Worm (Caenorhabditis elegans) whole organism, young adult: ENCODE data around the gene CD4.1.
A peak's percentile ranks its signal among the peaks of the same experiment; 100 is the strongest.

Experiments
- B0019.2 ChIP-seq: fragments of 200-800 bp; sonication (Bioruptor generic); conservative IDR thresholded peaks from 2 replicates; pipeline ENCODE4 v1.3.6; 2022; ENCODE audit warnings: missing genetic modification reagents, missing genetic modification characterization, missing compliant biosample characterization
- B0261.1 ChIP-seq: sonication (generic microtip); optimal IDR thresholded peaks from 2 replicates; lab custom pipeline; 2016; ENCODE audit warnings: mild to moderate bottlenecking, missing genetic modification characterization, moderate library complexity, missing compliant biosample characterization
- B0336.3 ChIP-seq: fragments of 200-800 bp; sonication (Bioruptor generic); IDR thresholded peaks from 2 replicates; pipeline ENCODE4 v1.3.6; 2022; ENCODE audit warnings: missing genetic modification characterization, missing compliant biosample characterization
- C06A6.2 ChIP-seq: fragments of 200-800 bp; sonication (Bioruptor generic); conservative IDR thresholded peaks from 2 replicates; pipeline ENCODE4 v1.3.6; 2022; ENCODE audit warnings: missing genetic modification characterization, missing compliant biosample characterization
- F52B5.7 ChIP-seq: sonication (generic microtip); optimal IDR thresholded peaks from 2 replicates; lab custom pipeline; 2016; ENCODE audit warnings: mild to moderate bottlenecking, missing genetic modification characterization, missing compliant biosample characterization
- F57C9.4 ChIP-seq: sonication (generic microtip); optimal IDR thresholded peaks from 2 replicates; lab custom pipeline; 2017; ENCODE audit warnings: mild to moderate bottlenecking, missing genetic modification characterization, missing compliant biosample characterization
- K11D2.4 ChIP-seq: fragments of 200-800 bp; sonication (Bioruptor generic); IDR thresholded peaks from 2 replicates; pipeline ENCODE4 v1.3.6; 2022; ENCODE audit warnings: missing genetic modification reagents, missing genetic modification characterization, missing compliant biosample characterization
- K12H6.12 ChIP-seq: fragments of 200-800 bp; sonication (Bioruptor generic); optimal IDR thresholded peaks from 2 replicates; lab custom pipeline; 2018; ENCODE audit warnings: mild to moderate bottlenecking, missing genetic modification characterization, missing compliant biosample characterization
- Y56A3A.18 ChIP-seq: fragments of 200-800 bp; sonication (Bioruptor generic); IDR thresholded peaks from 2 replicates; pipeline ENCODE4 v1.3.6; 2022; ENCODE audit warnings: missing genetic modification reagents, missing genetic modification characterization, missing compliant biosample characterization
- akir-1 ChIP-seq: fragments of 200-800 bp; sonication (Bioruptor generic); optimal IDR thresholded peaks from 2 replicates; lab custom pipeline; 2018; ENCODE audit warnings: mild to moderate bottlenecking, missing genetic modification characterization, moderate library complexity, missing compliant biosample characterization
- ama-1 ChIP-seq, 3 experiments: fragments of 150-350 bp in 1 of 3; sonication (generic microtip) in 2 of 3; optimal IDR thresholded peaks; 2 replicates each; lab custom pipeline; 2014 to 2018; ENCODE audit warnings: missing biosample characterization in 2 of 3, missing genetic modification characterization in 2 of 3, missing genetic modification reagents in 2 of 3
- aptf-2 ChIP-seq: fragments of 200-800 bp; sonication (Bioruptor generic); conservative IDR thresholded peaks from 2 replicates; pipeline ENCODE4 v1.3.6; 2022; ENCODE audit warnings: missing genetic modification reagents, missing genetic modification characterization, missing compliant biosample characterization
- aptf-3 ChIP-seq: fragments of 200-800 bp; sonication (Bioruptor generic); IDR thresholded peaks from 2 replicates; pipeline ENCODE4 v1.3.6; 2022; ENCODE audit warnings: missing genetic modification characterization, missing compliant biosample characterization
- athp-1 ChIP-seq: sonication (generic microtip); optimal IDR thresholded peaks from 2 replicates; lab custom pipeline; 2017; ENCODE audit warnings: mild to moderate bottlenecking, missing genetic modification characterization, missing compliant biosample characterization
- attf-5 ChIP-seq: fragments of 200-800 bp; sonication (Bioruptor generic); optimal IDR thresholded peaks from 2 replicates; lab custom pipeline; 2018; ENCODE audit warnings: mild to moderate bottlenecking, missing genetic modification characterization, missing compliant biosample characterization
- bed-2 ChIP-seq: fragments of 200-800 bp; sonication (Bioruptor generic); IDR thresholded peaks from 2 replicates; pipeline ENCODE4 v1.3.6; 2022; ENCODE audit warnings: missing genetic modification reagents, missing genetic modification characterization, missing compliant biosample characterization
- cebp-1 ChIP-seq, 2 experiments: fragments of 200-800 bp in 1 of 2; sonication (Bioruptor generic) in 1 of 2; sonication (generic microtip) in 1 of 2; IDR thresholded peaks in 1 of 2; optimal IDR thresholded peaks in 1 of 2; 2 replicates each; pipeline versions ENCODE4 v1.3.6 to Lab custom; 2017 to 2022; ENCODE audit warnings: missing compliant biosample characterization in 2 of 2, missing genetic modification characterization in 2 of 2, mild to moderate bottlenecking in 1 of 2, missing genetic modification reagents in 1 of 2, moderate library complexity in 1 of 2
- ceh-100 ChIP-seq: fragments of 200-800 bp; sonication (Bioruptor generic); IDR thresholded peaks from 2 replicates; pipeline ENCODE4 v1.3.6; 2022; ENCODE audit warnings: missing genetic modification reagents, missing genetic modification characterization, missing compliant biosample characterization
- ceh-40 ChIP-seq: fragments of 200-800 bp; sonication (Bioruptor generic); IDR thresholded peaks from 2 replicates; pipeline ENCODE4 v1.3.6; 2022; ENCODE audit warnings: missing genetic modification characterization, missing compliant biosample characterization
- ceh-58 ChIP-seq: fragments of 200-800 bp; sonication (Bioruptor generic); IDR thresholded peaks from 2 replicates; pipeline ENCODE4 v1.3.6; 2022; ENCODE audit warnings: missing genetic modification characterization, missing compliant biosample characterization
- die-1 ChIP-seq: sonication (generic microtip); optimal IDR thresholded peaks from 2 replicates; lab custom pipeline; 2016; ENCODE audit warnings: missing genotype, mild to moderate bottlenecking, missing genetic modification characterization, missing compliant biosample characterization
- ets-4 ChIP-seq: fragments of 200-800 bp; sonication (Bioruptor generic); optimal IDR thresholded peaks from 2 replicates; lab custom pipeline; 2018; ENCODE audit warnings: mild to moderate bottlenecking, missing genetic modification characterization, missing compliant biosample characterization
- gei-17 ChIP-seq: fragments of 200-800 bp; sonication (Bioruptor generic); optimal IDR thresholded peaks from 2 replicates; lab custom pipeline; 2018; ENCODE audit warnings: mild to moderate bottlenecking, missing genetic modification characterization, missing compliant biosample characterization
- hlh-26 ChIP-seq: fragments of 200-800 bp; sonication (Bioruptor generic); conservative IDR thresholded peaks from 2 replicates; pipeline ENCODE4 v1.3.6; 2022; ENCODE audit warnings: missing genetic modification reagents, missing genetic modification characterization, missing compliant biosample characterization
- hmg-1.2 ChIP-seq: fragments of 200-800 bp; sonication (Bioruptor generic); IDR thresholded peaks from 2 replicates; pipeline ENCODE4 v1.3.6; 2022; ENCODE audit warnings: missing genetic modification reagents, missing genetic modification characterization, missing compliant biosample characterization
- let-607 ChIP-seq, 2 experiments: fragments of 200-800 bp in 1 of 2; sonication (Bioruptor generic) in 1 of 2; sonication (generic microtip) in 1 of 2; optimal IDR thresholded peaks; 2 replicates each; lab custom pipeline; 2016 to 2018; ENCODE audit warnings: mild to moderate bottlenecking in 2 of 2, missing compliant biosample characterization in 2 of 2, missing genetic modification characterization in 2 of 2, moderate library complexity in 2 of 2, missing genotype in 1 of 2
- lin-40 ChIP-seq: sonication (generic microtip); optimal IDR thresholded peaks from 2 replicates; lab custom pipeline; 2016; ENCODE audit warnings: missing genetic modification characterization, mild to moderate bottlenecking, missing compliant biosample characterization, missing genotype, missing genetic modification reagents
- lin-54 ChIP-seq: fragments of 200-800 bp; sonication (Bioruptor generic); optimal IDR thresholded peaks from 2 replicates; lab custom pipeline; 2018; ENCODE audit warnings: mild to moderate bottlenecking, missing genetic modification characterization, missing compliant biosample characterization
- lir-1 ChIP-seq: fragments of 200-800 bp; sonication (Bioruptor generic); conservative IDR thresholded peaks from 2 replicates; pipeline ENCODE4 v1.3.6; 2022; ENCODE audit warnings: missing genetic modification reagents, missing genetic modification characterization, missing compliant biosample characterization
- madf-6 ChIP-seq: fragments of 200-800 bp; sonication (Bioruptor generic); IDR thresholded peaks from 2 replicates; pipeline ENCODE4 v1.3.6; 2022; ENCODE audit warnings: missing genetic modification reagents, missing genetic modification characterization, missing compliant biosample characterization
- madf-8 ChIP-seq: fragments of 200-800 bp; sonication (Bioruptor generic); conservative IDR thresholded peaks from 2 replicates; pipeline ENCODE4 v1.3.6; 2022; ENCODE audit warnings: missing genetic modification reagents, missing genetic modification characterization, missing compliant biosample characterization
- mcd-1 ChIP-seq: fragments of 200-800 bp; sonication (Bioruptor generic); IDR thresholded peaks from 2 replicates; pipeline ENCODE4 v1.3.6; 2022; ENCODE audit warnings: missing genetic modification reagents, missing genetic modification characterization, missing compliant biosample characterization
- nfya-1 ChIP-seq: sonication (generic microtip); optimal IDR thresholded peaks from 2 replicates; lab custom pipeline; 2017; ENCODE audit warnings: antibody characterized with exemption, missing compliant biosample characterization, missing genetic modification characterization, borderline replicate concordance; ENCODE audit not compliant: insufficient read depth
- nfya-2 ChIP-seq: fragments of 200-800 bp; sonication (Bioruptor generic); IDR thresholded peaks from 2 replicates; pipeline ENCODE4 v1.3.6; 2022; ENCODE audit warnings: missing genetic modification reagents, missing genetic modification characterization, missing compliant biosample characterization
- rcor-1 ChIP-seq: fragments of 200-800 bp; sonication (Bioruptor generic); IDR thresholded peaks from 2 replicates; pipeline ENCODE4 v1.3.6; 2022; ENCODE audit warnings: missing genetic modification reagents, missing genetic modification characterization, missing compliant biosample characterization
- rec-8 ChIP-seq, 2 experiments: sonication (generic microtip); optimal IDR thresholded peaks; 2 replicates each; lab custom pipeline; 2016; ENCODE audit warnings: mild to moderate bottlenecking in 2 of 2, missing genetic modification characterization in 2 of 2, missing genetic modification reagents in 2 of 2, missing genotype in 2 of 2, missing biosample characterization in 1 of 2, missing compliant biosample characterization in 1 of 2, moderate library complexity in 1 of 2
- sdz-38 ChIP-seq: sonication (generic microtip); optimal IDR thresholded peaks from 2 replicates; lab custom pipeline; 2016; ENCODE audit warnings: missing genotype, missing genetic modification characterization, missing compliant biosample characterization
- snpc-1.1 ChIP-seq: sonication (generic microtip); optimal IDR thresholded peaks from 2 replicates; lab custom pipeline; 2017; ENCODE audit warnings: missing genetic modification characterization, mild to moderate bottlenecking, missing compliant biosample characterization, antibody characterized with exemption, moderate library complexity, missing genotype, missing genetic modification reagents; ENCODE audit not compliant: insufficient read depth
- snpc-3.4 ChIP-seq: sonication (generic microtip); optimal IDR thresholded peaks from 2 replicates; lab custom pipeline; 2017; ENCODE audit warnings: missing genetic modification characterization, mild to moderate bottlenecking, missing compliant biosample characterization, antibody characterized with exemption, moderate library complexity, missing genotype, missing genetic modification reagents
- snpc-4 ChIP-seq, 5 experiments: fragments of 150-350 bp in 1 of 5; sonication (generic microtip) in 4 of 5; optimal IDR thresholded peaks; 2 replicates each; lab custom pipeline; 2014 to 2018; ENCODE audit warnings: missing genetic modification characterization in 5 of 5, missing biosample characterization in 3 of 5, antibody characterized with exemption in 2 of 5, mild to moderate bottlenecking in 2 of 5, missing compliant biosample characterization in 2 of 5, missing genotype in 2 of 5, moderate library complexity in 2 of 5, missing genetic modification reagents in 1 of 5
- tlf-1 ChIP-seq: fragments of 200-800 bp; sonication (Bioruptor generic); optimal IDR thresholded peaks from 2 replicates; lab custom pipeline; 2018; ENCODE audit warnings: mild to moderate bottlenecking, missing genetic modification characterization, missing compliant biosample characterization
- xnd-1 ChIP-seq: sonication (generic microtip); optimal IDR thresholded peaks from 2 replicates; lab custom pipeline; 2016; ENCODE audit warnings: missing genotype, missing genetic modification reagents, missing genetic modification characterization, missing compliant biosample characterization
- ztf-22 ChIP-seq: fragments of 200-800 bp; sonication (Bioruptor generic); optimal IDR thresholded peaks from 2 replicates; lab custom pipeline; 2018; ENCODE audit warnings: mild to moderate bottlenecking, missing genetic modification characterization, moderate library complexity, missing compliant biosample characterization
- ztf-28 ChIP-seq: fragments of 200-800 bp; sonication (Bioruptor generic); IDR thresholded peaks from 2 replicates; pipeline ENCODE4 v1.3.6; 2022; ENCODE audit warnings: missing genetic modification reagents, missing genetic modification characterization, missing compliant biosample characterization
- ztf-6 ChIP-seq: fragments of 200-800 bp; sonication (Bioruptor generic); IDR thresholded peaks from 2 replicates; pipeline ENCODE4 v1.3.6; 2022; ENCODE audit warnings: missing genetic modification reagents, missing genetic modification characterization, missing compliant biosample characterization

CD4.1 gene

DNA sequence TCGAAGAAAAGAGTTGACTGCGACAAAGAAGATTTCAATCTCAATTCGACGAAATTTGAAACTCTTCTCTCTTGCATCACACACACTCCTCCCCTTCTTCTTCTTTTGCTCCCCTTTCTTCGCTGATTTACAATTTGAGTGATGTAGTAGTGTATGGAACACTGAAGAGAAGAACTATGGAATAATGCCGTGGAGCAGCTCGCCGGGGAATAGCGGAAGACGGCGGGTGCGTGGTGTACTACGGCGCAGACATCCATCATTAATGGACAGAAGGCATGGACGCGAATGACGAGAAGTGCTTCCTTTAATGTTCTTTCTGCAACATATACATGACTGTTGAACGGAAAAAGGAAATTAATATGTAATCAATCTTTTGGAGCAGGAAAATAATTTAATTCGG is 23.5 kb upstream of the CD4.1 start (continued):
- TF ChIP-seq cebp-1 (GFP tag; IDR thresholded peaks at IDR 0.05; lab: Robert Waterston, UW) = no peak
- TF ChIP-seq cebp-1 (tag; optimal IDR thresholded peaks at IDR 0.05; lab: Kevin White, UChicago) = peak; percentile 19
- TF ChIP-seq K12H6.12 (tag; lab: Kevin White, UChicago) = no peak
- no peak for TF ChIP-seq nfya-2
- TF ChIP-seq lin-54 (GFP tag; lab: Kevin White, UChicago) = peak; percentile 22
- no peak for TF ChIP-seq aptf-3 (GFP tag; lab: Robert Waterston, UW)
- TF ChIP-seq rec-8 (tag; optimal IDR thresholded peaks at IDR 0.05; lab: Kevin White, UChicago) = no peak
- no peak for TF ChIP-seq die-1 (tag; lab: Kevin White, UChicago)
- peak; percentile 8 for TF ChIP-seq athp-1 (tag; lab: Kevin White, UChicago)
- peak; percentile 18 for TF ChIP-seq tlf-1 (GFP tag; lab: Kevin White, UChicago)
- no peak for TF ChIP-seq ceh-40
- TF ChIP-seq ama-1 (optimal IDR thresholded peaks at IDR 0.05; lab: Kevin White, UChicago) = no peak
- no peak for TF ChIP-seq ama-1 (GFP tag; optimal IDR thresholded peaks at IDR 0.05; lab: Kevin White, UChicago)
- TF ChIP-seq bed-2 (GFP tag; lab: Robert Waterston, UW) = no peak
- TF ChIP-seq C06A6.2 (GFP tag; lab: Robert Waterston, UW) = no peak
- peak; percentile 56 for TF ChIP-seq madf-6
- 0 out of 2 replicates have a peak, but pooled peaks have one; percentile 13 for TF ChIP-seq hmg-1.2 (GFP tag; lab: Robert Waterston, UW)
- no peak for TF ChIP-seq snpc-4 (GFP tag; optimal IDR thresholded peaks at IDR 0.05; lab: Kevin White, UChicago)
- no peak for TF ChIP-seq snpc-4 (tag; optimal IDR thresholded peaks at IDR 0.05; lab: Kevin White, UChicago)
- TF ChIP-seq ztf-22 (GFP tag; lab: Kevin White, UChicago) = no peak
- no peak for TF ChIP-seq F57C9.4 (tag; lab: Kevin White, UChicago)
- no peak for TF ChIP-seq mcd-1
- no peak for TF ChIP-seq lin-40 (tag; lab: Kevin White, UChicago)
- no peak for TF ChIP-seq lir-1 (GFP tag; lab: Robert Waterston, UW)
- no peak for TF ChIP-seq ztf-6
- TF ChIP-seq, all 124 proteins: peak for 15

DNA sequence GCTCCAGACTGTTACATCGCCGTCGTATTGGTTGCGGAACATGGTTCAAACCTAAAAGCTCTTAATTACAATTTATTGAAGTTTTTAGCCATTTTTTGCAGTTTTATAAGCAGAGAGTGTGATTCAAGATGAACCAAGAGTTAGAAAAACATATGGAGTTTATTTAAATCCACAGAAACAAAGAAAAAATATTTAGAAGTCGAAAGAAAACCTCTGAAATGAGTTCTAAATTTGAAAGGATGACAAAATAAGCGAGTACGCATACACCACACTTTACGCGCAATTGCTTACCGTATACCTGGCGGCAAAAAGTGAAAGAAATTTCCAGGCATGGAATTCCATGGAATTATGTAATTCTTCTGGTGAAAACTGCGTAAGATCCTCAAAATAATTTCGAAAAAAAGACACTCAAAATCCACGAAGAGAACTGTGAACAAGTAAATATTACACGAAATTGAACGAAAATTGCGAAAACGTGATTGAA is 22.0 kb upstream of the CD4.1 start, which contains the start of gene pas-6:
Gene pas-6 (minus strand): TSS at position 51 of the 484 bp plus-strand sequence.
- TF ChIP-seq ztf-28 (GFP tag; lab: Robert Waterston, UW) (no peak), xnd-1 (tag; lab: Kevin White, UChicago) (peak; percentile 84), madf-8 (peak; percentile 97), K12H6.12 (tag; lab: Kevin White, UChicago) (no peak), F52B5.7 (tag; lab: Kevin White, UChicago) (no peak), B0336.3 (no peak), nfya-1 (tag; lab: Kevin White, UChicago) (no peak), B0261.1 (tag; lab: Kevin White, UChicago) (no peak), rcor-1 (GFP tag; lab: Robert Waterston, UW) (no peak), ceh-100 (GFP tag; lab: Robert Waterston, UW) (no peak), nfya-2 (no peak), sdz-38 (no peak), ets-4 (GFP tag; lab: Kevin White, UChicago) (no peak), Y56A3A.18 (GFP tag; lab: Robert Waterston, UW) (no peak), let-607 (tag; optimal IDR thresholded peaks at IDR 0.05; lab: Kevin White, UChicago) (no peak), hlh-26 (GFP tag; lab: Robert Waterston, UW) (no peak), aptf-2 (no peak), hmg-1.2 (GFP tag; lab: Robert Waterston, UW) (peak; percentile 31; the same call in 1 of the 2 replicates), ceh-58 (no peak), attf-5 (GFP tag; lab: Kevin White, UChicago) (no peak), snpc-1.1 (tag; lab: Kevin White, UChicago) (peak; percentile 39), K11D2.4 (GFP tag; lab: Robert Waterston, UW) (no peak), akir-1 (no peak), snpc-3.4 (peak; percentile 45), B0019.2 (GFP tag; lab: Robert Waterston, UW) (peak; percentile 61), gei-17 (no peak)
